Worm (Caenorhabditis elegans) whole organism, L4 larva: ENCODE results near the gene C43H6.4.

Experiments
- D1046.2 ChIP-seq: fragments of 200-800 bp; sonication (Bioruptor generic); IDR thresholded peaks from 2 replicates; pipeline ENCODE4 v1.3.6; 2022; ENCODE audit warnings: missing genetic modification characterization, missing compliant biosample characterization
- F37D6.2 ChIP-seq: sonication (generic microtip); optimal IDR thresholded peaks from 2 replicates; lab custom pipeline; 2016; ENCODE audit warnings: mild to moderate bottlenecking, missing genetic modification characterization, missing compliant biosample characterization
- F49E8.2 ChIP-seq: sonication (generic microtip); optimal IDR thresholded peaks from 2 replicates; lab custom pipeline; 2016; ENCODE audit warnings: missing compliant biosample characterization, mild to moderate bottlenecking, missing genetic modification characterization, borderline replicate concordance
- R02D3.7 ChIP-seq: fragments of 150-350 bp; sonication (generic microtip); optimal IDR thresholded peaks from 3 replicates; lab custom pipeline; 2014; ENCODE audit warnings: missing biosample characterization, missing genetic modification characterization
- Y5F2A.4 ChIP-seq: fragments of 200-800 bp; sonication (Bioruptor generic); optimal IDR thresholded peaks from 2 replicates; lab custom pipeline; 2018; ENCODE audit warnings: mild to moderate bottlenecking, missing genetic modification characterization, missing compliant biosample characterization
- ZK337.2 ChIP-seq: fragments of 200-800 bp; sonication (Bioruptor generic); IDR thresholded peaks from 2 replicates; pipeline ENCODE4 v1.3.6; 2022; ENCODE audit warnings: missing genetic modification reagents, missing genetic modification characterization, missing compliant biosample characterization
- ZK546.5 ChIP-seq, 2 experiments: sonication (generic microtip); optimal IDR thresholded peaks; 2 replicates each; lab custom pipeline; 2017; ENCODE audit warnings: missing biosample characterization in 2 of 2, missing genetic modification characterization in 2 of 2
- attf-4 ChIP-seq: sonication (generic microtip); optimal IDR thresholded peaks from 3 replicates; lab custom pipeline; 2017; ENCODE audit warnings: missing biosample characterization, missing genetic modification characterization
- ceh-32 ChIP-seq: sonication (generic microtip); optimal IDR thresholded peaks from 2 replicates; lab custom pipeline; 2016; ENCODE audit warnings: mild to moderate bottlenecking, missing genetic modification characterization, missing compliant biosample characterization; ENCODE audit not compliant: poor library complexity
- ceh-62 ChIP-seq: sonication (generic microtip); optimal IDR thresholded peaks from 2 replicates; lab custom pipeline; 2017; ENCODE audit warnings: missing biosample characterization, missing genetic modification characterization
- ctbp-1 ChIP-seq: fragments of 200-800 bp; sonication (Bioruptor generic); IDR thresholded peaks from 2 replicates; pipeline ENCODE4 v1.3.6; 2022; ENCODE audit warnings: missing genetic modification reagents, missing genetic modification characterization, missing compliant biosample characterization
- daf-19 ChIP-seq: fragments of 200-800 bp; sonication (Bioruptor generic); conservative IDR thresholded peaks from 2 replicates; pipeline ENCODE4 v1.3.6; 2022; ENCODE audit warnings: missing genetic modification characterization, missing compliant biosample characterization
- daf-8 ChIP-seq: fragments of 200-800 bp; sonication (Bioruptor generic); IDR thresholded peaks from 2 replicates; pipeline ENCODE4 v1.3.6; 2022; ENCODE audit warnings: missing genetic modification characterization, missing compliant biosample characterization
- dmd-9 ChIP-seq: fragments of 200-800 bp; sonication (Bioruptor generic); IDR thresholded peaks from 2 replicates; pipeline ENCODE4 v1.3.6; 2022; ENCODE audit warnings: missing genetic modification reagents, missing genetic modification characterization, missing compliant biosample characterization
- egl-27 ChIP-seq: sonication (generic microtip); optimal IDR thresholded peaks from 3 replicates; lab custom pipeline; 2017; ENCODE audit warnings: missing biosample characterization, missing genetic modification reagents, missing genetic modification characterization
- egl-43 ChIP-seq: fragments of 200-800 bp; sonication (Bioruptor generic); IDR thresholded peaks from 2 replicates; pipeline ENCODE4 v1.3.6; 2022; ENCODE audit warnings: missing genetic modification reagents, missing genetic modification characterization, missing compliant biosample characterization
- fos-1 ChIP-seq: fragments of 150-350 bp; optimal IDR thresholded peaks from 2 replicates; lab custom pipeline; 2014; ENCODE audit warnings: missing biosample characterization, missing genetic modification characterization
- hlh-11 ChIP-seq: fragments of 200-800 bp; sonication (Bioruptor generic); optimal IDR thresholded peaks from 2 replicates; lab custom pipeline; 2018; ENCODE audit warnings: mild to moderate bottlenecking, missing genetic modification characterization, missing compliant biosample characterization
- hmg-1.1 ChIP-seq: fragments of 200-800 bp; sonication (Bioruptor generic); IDR thresholded peaks from 2 replicates; pipeline ENCODE4 v1.3.6; 2022; ENCODE audit warnings: missing genetic modification reagents, missing genetic modification characterization, missing compliant biosample characterization
- lin-1 ChIP-seq: fragments of 200-800 bp; sonication (Bioruptor generic); IDR thresholded peaks from 2 replicates; pipeline ENCODE4 v1.3.6; 2022; ENCODE audit warnings: missing genetic modification reagents, missing genetic modification characterization, missing compliant biosample characterization
- lin-29 ChIP-seq: fragments of 200-800 bp; sonication (Bioruptor generic); IDR thresholded peaks from 2 replicates; pipeline ENCODE4 v1.3.6; 2022; ENCODE audit warnings: missing genetic modification reagents, missing genetic modification characterization, missing compliant biosample characterization
- lin-39 ChIP-seq: fragments of 150-350 bp; optimal IDR thresholded peaks from 2 replicates; lab custom pipeline; 2014; ENCODE audit warnings: missing biosample characterization, missing genetic modification reagents, missing genetic modification characterization
- lir-3 ChIP-seq: sonication (generic microtip); optimal IDR thresholded peaks from 2 replicates; lab custom pipeline; 2016; ENCODE audit warnings: mild to moderate bottlenecking, missing genetic modification characterization, missing compliant biosample characterization
- lsy-2 ChIP-seq, 2 experiments: fragments of 150-350 bp in 1 of 2; sonication (generic microtip) in 1 of 2; optimal IDR thresholded peaks; 2 replicates each; lab custom pipeline; 2014 to 2017; ENCODE audit warnings: missing biosample characterization in 2 of 2, missing genetic modification characterization in 2 of 2
- mep-1 ChIP-seq: fragments of 150-350 bp; sonication (generic microtip); optimal IDR thresholded peaks from 3 replicates; lab custom pipeline; 2014; ENCODE audit warnings: missing biosample characterization, missing genetic modification characterization
- mxl-3 ChIP-seq: fragments of 200-800 bp; sonication (Bioruptor generic); optimal IDR thresholded peaks from 2 replicates; lab custom pipeline; 2018; ENCODE audit warnings: mild to moderate bottlenecking, missing genetic modification characterization, missing compliant biosample characterization
- nhr-102 ChIP-seq: sonication (generic microtip); optimal IDR thresholded peaks from 2 replicates; lab custom pipeline; 2016; ENCODE audit warnings: mild to moderate bottlenecking, missing genetic modification characterization, moderate library complexity, missing compliant biosample characterization
- nhr-111 ChIP-seq: fragments of 200-800 bp; sonication (Bioruptor generic); optimal IDR thresholded peaks from 2 replicates; lab custom pipeline; 2018; ENCODE audit warnings: mild to moderate bottlenecking, missing genetic modification characterization, missing compliant biosample characterization
- nhr-41 ChIP-seq: fragments of 200-800 bp; sonication (Bioruptor generic); IDR thresholded peaks from 2 replicates; pipeline ENCODE4 v1.3.6; 2022; ENCODE audit warnings: missing genetic modification reagents, missing genetic modification characterization, missing compliant biosample characterization
- pqm-1 ChIP-seq: sonication (generic microtip); optimal IDR thresholded peaks from 2 replicates; lab custom pipeline; 2017; ENCODE audit warnings: missing biosample characterization, missing genetic modification characterization
- rbr-2 ChIP-seq: sonication (generic microtip); optimal IDR thresholded peaks from 2 replicates; lab custom pipeline; 2016; ENCODE audit warnings: missing genotype, missing genetic modification characterization, missing compliant biosample characterization
- set-16 ChIP-seq: fragments of 200-800 bp; sonication (Bioruptor generic); IDR thresholded peaks from 2 replicates; pipeline ENCODE4 v1.3.6; 2022; ENCODE audit warnings: missing genetic modification reagents, missing genetic modification characterization, missing compliant biosample characterization
- spr-3 ChIP-seq: fragments of 200-800 bp; sonication (Bioruptor generic); optimal IDR thresholded peaks from 2 replicates; lab custom pipeline; 2018; ENCODE audit warnings: mild to moderate bottlenecking, missing genetic modification characterization, missing compliant biosample characterization
- tra-1 ChIP-seq: fragments of 200-800 bp; sonication (Bioruptor generic); IDR thresholded peaks from 2 replicates; pipeline ENCODE4 v1.3.6; 2022; ENCODE audit warnings: missing genetic modification reagents, missing genetic modification characterization, missing compliant biosample characterization
- unc-62 ChIP-seq, 3 experiments: fragments of 150-350 bp in 1 of 3; sonication (generic microtip); optimal IDR thresholded peaks in 2 of 3; peaks in 1 of 3; 1 replicate in 1 of 3; 2 replicates in 2 of 3; lab custom pipeline; 2014 to 2017; ENCODE audit warnings: missing biosample characterization in 3 of 3, missing genetic modification characterization in 3 of 3, missing genetic modification reagents in 3 of 3, missing genotype in 1 of 3
- zfp-3 ChIP-seq: fragments of 200-800 bp; sonication (Bioruptor generic); conservative IDR thresholded peaks from 2 replicates; pipeline ENCODE4 v1.3.6; 2022; ENCODE audit warnings: missing genetic modification reagents, missing genetic modification characterization, missing compliant biosample characterization
- ztf-11 ChIP-seq: fragments of 150-350 bp; optimal IDR thresholded peaks from 2 replicates; lab custom pipeline; 2014; ENCODE audit warnings: missing biosample characterization, missing genetic modification characterization
- ztf-7 ChIP-seq: fragments of 150-350 bp; optimal IDR thresholded peaks from 2 replicates; lab custom pipeline; 2014; ENCODE audit warnings: missing biosample characterization, missing genetic modification characterization

C43H6.4 gene

DNA sequence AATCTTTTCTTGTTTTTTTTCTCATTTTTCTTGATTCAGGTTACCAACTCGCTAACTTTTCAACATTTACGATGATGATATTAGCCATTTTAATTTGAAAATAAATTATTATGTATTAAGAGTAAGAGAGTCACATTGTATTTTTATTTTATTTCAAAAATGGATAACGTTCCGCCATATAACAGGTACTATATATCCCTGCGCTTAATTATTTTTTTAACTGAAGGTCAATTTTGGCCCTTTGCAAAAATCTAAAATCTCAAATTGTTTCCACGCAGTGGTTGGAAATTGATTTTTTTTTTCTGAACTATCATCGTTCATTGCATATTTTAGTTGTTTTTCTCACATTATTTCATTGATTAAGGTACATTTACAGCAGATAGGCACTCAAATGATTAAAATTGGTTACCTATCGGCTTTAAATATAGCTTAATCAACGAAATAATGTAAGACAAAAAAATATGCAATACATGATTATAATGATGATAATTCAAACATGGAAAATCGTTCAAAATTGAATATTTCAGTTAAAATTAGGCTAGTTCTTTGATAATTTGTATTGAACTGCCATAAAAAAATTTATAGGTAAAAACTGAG, 39.0 kb upstream of the C43H6.4 start (continued):
- peak; percentile 99 for TF ChIP-seq mep-1 (tag; lab: Kevin White, UChicago)
- no peak for TF ChIP-seq nhr-111 (GFP tag; lab: Kevin White, UChicago)
- no peak for TF ChIP-seq ceh-62 (tag; lab: Kevin White, UChicago)
- TF ChIP-seq ctbp-1 = peak; percentile 77
- TF ChIP-seq unc-62 (GFP tag; optimal IDR thresholded peaks at IDR 0.05 in 1 of 2; lab: Kevin White, UChicago) = peak in 1 of 2 experiments; percentile 81
- TF ChIP-seq unc-62 (tag; optimal IDR thresholded peaks at IDR 0.05; lab: Kevin White, UChicago) = no peak
- TF ChIP-seq lin-39 (tag; lab: Kevin White, UChicago) = no peak
- no peak for TF ChIP-seq D1046.2 (GFP tag; lab: Robert Waterston, UW)
- no peak for TF ChIP-seq pqm-1 (tag; lab: Kevin White, UChicago)
- TF ChIP-seq daf-19 (GFP tag; lab: Robert Waterston, UW) = peak; percentile 71; the same call in 1 of the 2 replicates
- TF ChIP-seq ztf-11 (tag; lab: Kevin White, UChicago) = peak; percentile 4
- TF ChIP-seq nhr-102 (tag; lab: Kevin White, UChicago) = peak; percentile 98
- TF ChIP-seq dmd-9 (GFP tag; lab: Robert Waterston, UW) = peak; percentile 68; the same call in 1 of the 2 replicates
- 0 out of 2 replicates have a peak, but pooled peaks have one; percentile 42 for TF ChIP-seq egl-43
- no peak for TF ChIP-seq R02D3.7 (tag; lab: Kevin White, UChicago)
- peak; percentile 94 for TF ChIP-seq F37D6.2 (tag; lab: Kevin White, UChicago)
- TF ChIP-seq lin-1 (GFP tag; lab: Robert Waterston, UW) = peak; percentile 70; the same call in 1 of the 2 replicates
- no peak for TF ChIP-seq set-16 (GFP tag; lab: Robert Waterston, UW)
- peak; percentile 68 for TF ChIP-seq spr-3 (GFP tag; lab: Kevin White, UChicago)
- peak; percentile 89 for TF ChIP-seq hlh-11 (tag; lab: Kevin White, UChicago)
- no peak for TF ChIP-seq nhr-41 (GFP tag; lab: Robert Waterston, UW)
- TF ChIP-seq lsy-2 (tag; optimal IDR thresholded peaks at IDR 0.05; lab: Kevin White, UChicago) = peak; percentile 87 to 95
- peak; percentile 56; the same call in 1 of the 2 replicates for TF ChIP-seq tra-1 (GFP tag; lab: Robert Waterston, UW)
- TF ChIP-seq egl-27 (tag; lab: Kevin White, UChicago) = no peak
- no peak for TF ChIP-seq Y5F2A.4 (GFP tag; lab: Kevin White, UChicago)

DNA sequence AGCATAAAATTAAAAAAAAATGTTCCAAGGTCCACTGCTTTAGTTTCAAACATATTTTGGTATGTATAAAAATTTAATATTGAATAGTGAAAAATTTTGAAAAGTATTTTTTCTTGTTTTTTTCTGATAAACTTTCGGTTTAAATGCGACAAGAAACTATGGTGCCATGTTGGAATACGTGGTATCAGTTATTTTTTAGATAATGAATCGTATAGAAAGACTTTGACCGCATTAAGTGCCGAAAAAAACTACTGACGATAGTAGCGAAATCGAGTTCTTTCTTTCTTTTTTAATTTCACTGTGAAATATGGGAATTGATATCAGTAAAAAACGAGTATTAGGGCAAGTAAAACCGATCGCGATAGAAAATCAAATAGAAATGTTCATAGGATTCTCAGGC, 37.9 kb upstream of the C43H6.4 start, which contains the start of gene T24D8.6:
Gene T24D8.6, minus strand, starts transcription at position 101 of the 400 bp plus-strand sequence.
- TF ChIP-seq ceh-32 (tag; lab: Kevin White, UChicago) = no peak
- no peak for TF ChIP-seq lin-39 (tag; lab: Kevin White, UChicago)
- TF ChIP-seq fos-1 (tag; lab: Kevin White, UChicago) = no peak
- TF ChIP-seq hmg-1.1 (GFP tag; lab: Robert Waterston, UW) = no peak
- no peak for TF ChIP-seq rbr-2 (tag; lab: Kevin White, UChicago)
- TF ChIP-seq F49E8.2 = no peak
- TF ChIP-seq daf-8 (GFP tag; lab: Robert Waterston, UW) = no peak
- TF ChIP-seq ztf-7 = no peak
- TF ChIP-seq attf-4 (tag; lab: Kevin White, UChicago) = no peak
- no peak for TF ChIP-seq ZK546.5 (tag; optimal IDR thresholded peaks at IDR 0.05; lab: Kevin White, UChicago)
- TF ChIP-seq lir-3 (tag; lab: Kevin White, UChicago) = no peak
- no peak for TF ChIP-seq mxl-3 (GFP tag; lab: Kevin White, UChicago)
- no peak for TF ChIP-seq ZK337.2 (GFP tag; lab: Robert Waterston, UW)
- TF ChIP-seq zfp-3 = no peak
- TF ChIP-seq lin-29 (GFP tag; lab: Robert Waterston, UW) = no peak
